Worm (Caenorhabditis elegans): ENCODE data around the gene C46C11.3.

DNA sequence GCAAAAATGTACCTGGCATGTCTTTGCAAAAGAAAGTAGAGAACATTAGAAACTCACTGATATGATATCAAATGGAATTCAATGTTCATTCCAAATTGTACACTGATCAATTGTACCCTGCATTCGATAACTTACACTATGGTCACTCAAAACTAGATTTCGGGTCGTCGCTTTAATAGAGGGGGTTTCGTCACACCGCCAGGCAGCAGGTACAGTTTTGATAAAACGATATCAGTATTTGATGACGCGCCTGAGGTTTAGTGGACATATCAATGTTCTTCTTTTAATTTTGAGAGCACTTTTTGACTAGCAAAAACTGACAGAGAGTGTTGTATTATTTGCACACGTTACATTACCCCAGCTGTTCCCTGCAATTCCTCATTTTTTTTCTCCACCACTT is 14.0 kb downstream of the C46C11.3 start:
- no peak for TF ChIP-seq fkh-10 (GFP tag; optimal IDR thresholded peaks at IDR 0.05)
- no peak for TF ChIP-seq zag-1 (tag; optimal IDR thresholded peaks at IDR 0.05)
- no peak for TF ChIP-seq unc-62 (GFP tag; optimal IDR thresholded peaks at IDR 0.05)
- no peak for TF ChIP-seq skn-1 (tag; optimal IDR thresholded peaks at IDR 0.05)
- no peak for TF ChIP-seq lin-15B (tag; optimal IDR thresholded peaks at IDR 0.05)
- peak; percentile 29 for TF ChIP-seq pqm-1 (tag; optimal IDR thresholded peaks at IDR 0.05)
- no peak for TF ChIP-seq ZK546.5 (tag; optimal IDR thresholded peaks at IDR 0.05)
- TF ChIP-seq nhr-28 (tag; optimal IDR thresholded peaks at IDR 0.05): no peak
- no peak for TF ChIP-seq mdl-1 (tag; optimal IDR thresholded peaks at IDR 0.05)
- TF ChIP-seq fos-1 (tag; optimal IDR thresholded peaks at IDR 0.05): no peak
- no peak for TF ChIP-seq nhr-11 (tag; optimal IDR thresholded peaks at IDR 0.05)
- no peak for TF ChIP-seq elt-3 (tag; optimal IDR thresholded peaks at IDR 0.05)
- TF ChIP-seq nhr-237 (tag; optimal IDR thresholded peaks at IDR 0.05): no peak
- TF ChIP-seq nhr-77 (tag; optimal IDR thresholded peaks at IDR 0.05): no peak

Data from whole organism, L3 larva.